Worm (Caenorhabditis elegans): ENCODE data around the gene F58F9.1.
"Not testable (repeated sequence)": the region's sequence is repeated elsewhere in the genome, so short reads cannot be mapped to it uniquely, and the experiment has no call there.

- not testable (repeated sequence) for TF ChIP-seq ceh-82 (tag; optimal IDR thresholded peaks at IDR 0.05); ama-1 (optimal IDR thresholded peaks at IDR 0.05); nhr-237 (tag; optimal IDR thresholded peaks at IDR 0.05); R02D3.7 (tag; optimal IDR thresholded peaks at IDR 0.05); pha-4 (GFP tag; IDR thresholded peaks at IDR 0.05); pha-4 (tag; optimal IDR thresholded peaks at IDR 0.05); daf-12 (tag; optimal IDR thresholded peaks at IDR 0.05); fkh-10 (GFP tag; optimal IDR thresholded peaks at IDR 0.05); aha-1 (tag); jun-1 (tag; optimal IDR thresholded peaks at IDR 0.05); nhr-42 (GFP tag; IDR thresholded peaks at IDR 0.05); D1046.2 (GFP tag; IDR thresholded peaks at IDR 0.05)
These were observed 3.4 kb downstream of the F58F9.1 start, which contains the start of gene T13A10.2 for ce11 chrIV:6253000-6253399.
